Worm (Caenorhabditis elegans): ENCODE results near the gene aagr-2.

DNA sequence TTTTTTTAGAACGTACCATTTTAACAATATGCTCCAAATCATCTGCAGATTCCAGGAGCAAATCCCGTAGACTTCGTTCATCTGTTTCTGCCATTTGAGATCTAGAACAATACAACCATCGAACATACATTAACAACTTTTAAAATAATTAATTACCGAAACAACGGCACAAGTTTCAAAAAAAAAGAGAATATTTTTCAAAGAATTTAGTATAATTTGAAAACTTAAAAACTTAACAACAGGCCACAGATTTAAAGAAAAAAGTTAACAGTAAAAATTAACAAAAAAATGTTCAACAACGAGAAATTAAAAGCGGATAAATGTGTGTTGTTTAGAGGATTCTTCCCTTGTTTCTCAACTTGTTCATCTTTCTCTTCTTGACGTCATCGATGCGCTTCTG, 18.8 kb upstream of the aagr-2 start, which contains the start of gene mdt-4:
- TF ChIP-seq zip-5 (tag; optimal IDR thresholded peaks at IDR 0.05) (no peak), pha-4 (tag; optimal IDR thresholded peaks at IDR 0.05) (no peak), ceh-9 (tag; optimal IDR thresholded peaks at IDR 0.05) (no peak), elt-2 (tag; optimal IDR thresholded peaks at IDR 0.05) (no peak), unc-55 (GFP tag; optimal IDR thresholded peaks at IDR 0.05) (no peak), nhr-11 (tag; optimal IDR thresholded peaks at IDR 0.05) (no peak)

All from whole organism, late embryonic.